Fruit fly (Drosophila melanogaster) whole organism, embryonic: ENCODE data around the gene CG7231.
A peak's percentile ranks its signal among the peaks of the same experiment; 100 is the strongest.

ENCODE experiments used
- ATbp ChIP-seq: fragments of 200-800 bp; sonication (Bioruptor generic); optimal IDR thresholded peaks from 2 replicates; lab custom pipeline; 2017; ENCODE audit warnings: missing biosample characterization, mild to moderate bottlenecking, missing genetic modification characterization, missing genetic modification reagents
- Atf3 ChIP-seq: fragments of 200-800 bp; sonication (Bioruptor generic); optimal IDR thresholded peaks from 3 replicates; lab custom pipeline; 2016; ENCODE audit warnings: missing biosample characterization, missing genetic modification characterization
- Atf6 ChIP-seq: fragments of 200-800 bp; sonication (Bioruptor generic); IDR thresholded peaks from 2 replicates; pipeline ENCODE4 v1.3.6; 2022; ENCODE audit warnings: missing biosample characterization, missing genetic modification characterization
- Awh ChIP-seq: fragments of 200-800 bp; sonication (Bioruptor generic); IDR thresholded peaks from 2 replicates; pipeline ENCODE4, ENCODE4 v1.3.6; 2022; ENCODE audit warnings: missing biosample characterization, missing genetic modification characterization
- CG1024 ChIP-seq: fragments of 200-800 bp; sonication (Bioruptor generic); IDR thresholded peaks from 2 replicates; pipeline ENCODE4 v1.3.6; 2022; ENCODE audit warnings: missing biosample characterization, missing genetic modification characterization
- CG10274 ChIP-seq: fragments of 200-800 bp; sonication (Bioruptor generic); optimal IDR thresholded peaks from 3 replicates; lab custom pipeline; 2017; ENCODE audit warnings: missing biosample characterization, mild to moderate bottlenecking, missing genetic modification characterization
- CG10321 ChIP-seq: fragments of 200-800 bp; sonication (Bioruptor generic); IDR thresholded peaks from 2 replicates; pipeline ENCODE4 v1.3.6; 2022; ENCODE audit warnings: missing biosample characterization, missing genetic modification characterization
- CG11247 ChIP-seq: fragments of 200-800 bp; sonication (Bioruptor generic); IDR thresholded peaks from 2 replicates; pipeline ENCODE4 v1.3.6; 2022; ENCODE audit warnings: missing biosample characterization, missing genetic modification characterization
- CG11398 ChIP-seq: fragments of 200-800 bp; sonication (Bioruptor generic); optimal IDR thresholded peaks from 2 replicates; lab custom pipeline; 2016; ENCODE audit warnings: missing biosample characterization, missing genetic modification characterization
- CG12299 ChIP-seq: fragments of 200-800 bp; sonication (Bioruptor generic); optimal IDR thresholded peaks from 2 replicates; lab custom pipeline; 2018; ENCODE audit warnings: missing biosample characterization, mild to moderate bottlenecking, missing genetic modification characterization
- CG14965 ChIP-seq: fragments of 200-800 bp; sonication (Bioruptor generic); optimal IDR thresholded peaks from 2 replicates; lab custom pipeline; 2016; ENCODE audit warnings: missing biosample characterization, missing genetic modification characterization, borderline replicate concordance
- CG16779 ChIP-seq: fragments of 200-800 bp; sonication (Bioruptor generic); IDR thresholded peaks from 2 replicates; pipeline ENCODE4 v1.3.6; 2022; ENCODE audit warnings: missing biosample characterization, missing genetic modification characterization
- CG17829 ChIP-seq: fragments of 200-800 bp; optimal IDR thresholded peaks from 2 replicates; lab custom pipeline; 2019; ENCODE audit warnings: missing biosample characterization, mild to moderate bottlenecking, missing genetic modification characterization, moderate library complexity
- CG2120 ChIP-seq: fragments of 200-800 bp; sonication (Bioruptor generic); optimal IDR thresholded peaks from 3 replicates; lab custom pipeline; 2016; ENCODE audit warnings: missing biosample characterization, missing genetic modification characterization
- CG2199 ChIP-seq: fragments of 200-800 bp; sonication (Bioruptor generic); IDR thresholded peaks from 3 replicates; pipeline ENCODE4 v1.3.6; 2022; ENCODE audit warnings: missing biosample characterization, missing genetic modification characterization
- CG6813 ChIP-seq: fragments of 200-800 bp; sonication (Bioruptor generic); optimal IDR thresholded peaks from 2 replicates; lab custom pipeline; 2017; ENCODE audit warnings: missing biosample characterization, missing genetic modification characterization, mild to moderate bottlenecking, moderate library complexity, missing genetic modification reagents
- CG8944 ChIP-seq: fragments of 200-800 bp; sonication (Bioruptor generic); optimal IDR thresholded peaks from 3 replicates; lab custom pipeline; 2016; ENCODE audit warnings: missing biosample characterization, missing genetic modification characterization
- Dip2 ChIP-seq: fragments of 200-800 bp; sonication (Bioruptor generic); IDR thresholded peaks from 2 replicates; pipeline ENCODE4 v1.3.6; 2022; ENCODE audit warnings: missing biosample characterization, missing genetic modification characterization
- ERR ChIP-seq: fragments of 200-800 bp; sonication (Bioruptor generic); optimal IDR thresholded peaks from 2 replicates; lab custom pipeline; 2016; ENCODE audit warnings: missing biosample characterization, missing genetic modification characterization
- HHEX ChIP-seq: fragments of 200-800 bp; sonication (Bioruptor generic); optimal IDR thresholded peaks from 3 replicates; lab custom pipeline; 2017; ENCODE audit warnings: missing biosample characterization, mild to moderate bottlenecking, missing genetic modification characterization, missing genetic modification reagents
- Hey ChIP-seq: fragments of 200-800 bp; sonication (Bioruptor generic); optimal IDR thresholded peaks from 3 replicates; lab custom pipeline; 2018; ENCODE audit warnings: missing biosample characterization, mild to moderate bottlenecking, missing genetic modification characterization
- Hr39 ChIP-seq: fragments of >200 bp; optimal IDR thresholded peaks from 2 replicates; lab custom pipeline; 2017
- Ptx1 ChIP-seq: fragments of 200-800 bp; sonication (Bioruptor generic); IDR thresholded peaks from 2 replicates; pipeline ENCODE4 v1.3.6; 2022; ENCODE audit warnings: missing biosample characterization, missing genetic modification characterization
- Rfx ChIP-seq: fragments of 200-800 bp; sonication (Bioruptor generic); IDR thresholded peaks from 2 replicates; pipeline ENCODE4 v1.3.6; 2022; ENCODE audit warnings: missing biosample characterization, missing genetic modification characterization
- Scr ChIP-seq: fragments of 200-800 bp; sonication (Bioruptor generic); IDR thresholded peaks from 2 replicates; pipeline ENCODE4 v1.3.6; 2022; ENCODE audit warnings: missing biosample characterization, missing genetic modification characterization; ENCODE audit not compliant: partially characterized antibody
- amos ChIP-seq: fragments of 200-800 bp; sonication (Bioruptor generic); IDR thresholded peaks from 2 replicates; pipeline ENCODE4 v1.3.6; 2022; ENCODE audit warnings: missing biosample characterization, missing genetic modification characterization; ENCODE audit not compliant: partially characterized antibody
- chinmo ChIP-seq: fragments of 200-800 bp; sonication (Bioruptor generic); IDR thresholded peaks from 4 replicates; pipeline ENCODE4 v1.3.6; 2022; ENCODE audit warnings: missing biosample characterization, missing genetic modification characterization; ENCODE audit not compliant: partially characterized antibody
- corto ChIP-seq: fragments of 200-800 bp; sonication (Bioruptor generic); optimal IDR thresholded peaks from 2 replicates; lab custom pipeline; 2016; ENCODE audit warnings: missing biosample characterization, mild to moderate bottlenecking, missing genetic modification characterization, moderate library complexity
- cwo ChIP-seq: fragments of 200-800 bp; sonication (Bioruptor generic); optimal IDR thresholded peaks from 3 replicates; lab custom pipeline; 2017; ENCODE audit warnings: missing biosample characterization, missing genetic modification characterization, mild to moderate bottlenecking, moderate library complexity, missing genetic modification reagents
- fu2 ChIP-seq: fragments of 200-800 bp; sonication (Bioruptor generic); optimal IDR thresholded peaks from 2 replicates; lab custom pipeline; 2016; ENCODE audit warnings: missing biosample characterization, missing genetic modification characterization
- gcm ChIP-seq: fragments of 200-800 bp; sonication (Bioruptor generic); optimal IDR thresholded peaks from 2 replicates; lab custom pipeline; 2019; ENCODE audit warnings: missing biosample characterization, mild to moderate bottlenecking, missing genetic modification characterization, moderate library complexity
- insv ChIP-seq, 2 experiments: fragments of 200-800 bp; sonication (Bioruptor generic); optimal IDR thresholded peaks; 3 replicates each; lab custom pipeline; 2016 to 2018; ENCODE audit warnings: missing biosample characterization in 2 of 2, missing genetic modification characterization in 2 of 2
- knrl ChIP-seq: fragments of 200-800 bp; sonication (Bioruptor generic); IDR thresholded peaks from 3 replicates; pipeline ENCODE4 v1.3.6; 2022; ENCODE audit warnings: missing biosample characterization, missing genetic modification characterization; ENCODE audit not compliant: partially characterized antibody
- lab ChIP-seq: fragments of 200-800 bp; sonication (Bioruptor generic); optimal IDR thresholded peaks from 3 replicates; lab custom pipeline; 2017; ENCODE audit warnings: missing biosample characterization, missing genetic modification characterization, mild to moderate bottlenecking, moderate library complexity, missing genetic modification reagents
- mld ChIP-seq: fragments of 200-800 bp; sonication (Bioruptor generic); IDR thresholded peaks from 3 replicates; pipeline ENCODE4 v1.3.6; 2022; ENCODE audit warnings: missing biosample characterization, missing genetic modification characterization; ENCODE audit not compliant: partially characterized antibody
- pan ChIP-seq, 4 experiments: fragments of >200 bp in 3 of 4; fragments of 200-800 bp in 1 of 4; sonication (Bioruptor generic) in 1 of 4; optimal IDR thresholded peaks in 3 of 4; IDR thresholded peaks in 1 of 4; 2 replicates each; pipeline versions ENCODE4 v1.3.6 to Lab custom; 2017 to 2022; ENCODE audit warnings: missing biosample characterization in 2 of 4, missing genetic modification characterization in 2 of 4, mixed read lengths in 1 of 4
- schlank ChIP-seq: fragments of 200-800 bp; sonication (Bioruptor generic); optimal IDR thresholded peaks from 2 replicates; lab custom pipeline; 2018; ENCODE audit warnings: missing biosample characterization, mild to moderate bottlenecking, missing genetic modification characterization
- seq ChIP-seq: fragments of 200-800 bp; sonication (Bioruptor generic); IDR thresholded peaks from 2 replicates; pipeline ENCODE4 v1.3.6; 2022; ENCODE audit warnings: missing biosample characterization, missing genetic modification characterization
- sisA ChIP-seq: fragments of 200-800 bp; sonication (Bioruptor generic); IDR thresholded peaks from 2 replicates; pipeline ENCODE4 v1.3.6; 2022; ENCODE audit warnings: missing biosample characterization, missing genetic modification characterization

Gene CG7231

dm6 chr2L:7941954-7942353, 41.8 kb upstream of the CG7231 start (continued):
- TF ChIP-seq ERR (GFP tag; lab: Kevin White, UChicago) (no peak), CG10321 (GFP tag; lab: Robert Waterston, UW) (0 out of 2 replicates have a peak, but pooled peaks have one; percentile 30), Atf3 (GFP tag; lab: Kevin White, UChicago) (no peak), cwo (GFP tag; lab: Kevin White, UChicago) (peak; percentile 10), Hr39 (lab: Kevin White, UChicago) (no peak), chinmo (GFP tag; lab: Robert Waterston, UW) (0 out of 4 replicates have a peak, but pooled peaks have one; percentile 29), knrl (GFP tag; lab: Robert Waterston, UW) (no peak), Rfx (peak; percentile 22; the same call in 1 of the 2 replicates), pan (optimal IDR thresholded peaks at IDR 0.05; lab: Kevin White, UChicago) (no peak), pan (GFP tag; optimal IDR thresholded peaks at IDR 0.05 in 1 of 2, IDR thresholded peaks at IDR 0.05 in 1 of 2) (peak in 1 of 2 experiments; percentile 6), Ptx1 (GFP tag; lab: Robert Waterston, UW) (no peak), CG1024 (no peak), insv (GFP tag; optimal IDR thresholded peaks at IDR 0.05; lab: Kevin White, UChicago) (no peak), CG10274 (no peak), Atf6 (GFP tag; lab: Robert Waterston, UW) (peak; percentile 53; the same call in 1 of the 2 replicates), fu2 (GFP tag; lab: Kevin White, UChicago) (no peak), seq (GFP tag; lab: Robert Waterston, UW) (0 out of 2 replicates have a peak, but pooled peaks have one; percentile 12), CG16779 (GFP tag; lab: Robert Waterston, UW) (peak; percentile 15; the same call in 1 of the 2 replicates), ATbp (no peak), sisA (GFP tag; lab: Robert Waterston, UW) (no peak), CG2120 (GFP tag; lab: Kevin White, UChicago) (peak; percentile 45), CG6813 (GFP tag; lab: Kevin White, UChicago) (no peak), Awh (GFP tag; lab: Robert Waterston, UW) (peak; percentile 52; the same call in 1 of the 2 replicates), HHEX (GFP tag; lab: Kevin White, UChicago) (no peak), CG11247 (peak; percentile 9; the same call in 1 of the 2 replicates), lab (GFP tag; lab: Kevin White, UChicago) (peak; percentile 47)

dm6 chr2L:7942927-7943326, 40.8 kb upstream of the CG7231 start:
- TF ChIP-seq CG12299 (no peak), schlank (no peak), CG8944 (GFP tag; lab: Kevin White, UChicago) (no peak), Scr (GFP tag; lab: Robert Waterston, UW) (no peak), gcm (GFP tag; lab: Kevin White, UChicago) (no peak), corto (GFP tag; lab: Kevin White, UChicago) (no peak), mld (GFP tag; lab: Robert Waterston, UW) (no peak), amos (GFP tag; lab: Robert Waterston, UW) (no peak), CG14965 (GFP tag; lab: Kevin White, UChicago) (no peak), CG2199 (GFP tag; lab: Robert Waterston, UW) (no peak), CG17829 (tag; lab: Kevin White, UChicago) (no peak), Hey (tag; lab: Kevin White, UChicago) (no peak), Dip2 (GFP tag; lab: Robert Waterston, UW) (no peak), CG11398 (GFP tag; lab: Kevin White, UChicago) (no peak)
- TF ChIP-seq, all 482 proteins: peak for 0
